Fruit fly (Drosophila melanogaster): ENCODE data around the gene Pli.

DNA sequence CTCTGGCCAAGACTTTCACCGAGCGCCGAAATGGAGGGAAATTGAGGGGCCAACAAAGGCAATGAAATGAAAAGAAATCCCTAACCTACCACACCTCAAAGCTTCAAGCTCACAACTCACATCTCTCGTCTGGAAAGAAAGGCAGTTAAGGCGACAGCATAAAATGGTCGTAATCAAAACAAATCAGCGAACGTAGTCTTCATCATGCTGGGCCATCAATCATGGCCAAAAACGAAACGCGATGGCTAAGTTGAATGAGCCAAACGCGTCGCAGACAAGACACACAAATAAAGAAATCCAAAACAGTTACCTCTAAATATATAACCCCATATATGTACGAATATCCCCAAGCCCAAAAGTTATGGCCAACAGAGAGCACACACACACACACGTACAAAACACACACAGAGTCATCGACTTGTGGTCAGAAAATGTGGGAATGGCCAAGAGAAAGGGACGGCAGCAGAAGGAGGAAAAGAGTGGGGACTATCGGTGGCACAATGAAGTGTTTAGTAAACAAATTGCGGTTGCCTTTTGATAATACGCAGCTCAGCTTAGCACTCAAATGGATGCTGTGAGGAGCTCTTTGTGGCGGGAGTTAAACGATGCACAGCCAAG, 21.3 kb upstream of the Pli start:
- TF ChIP-seq psq (optimal IDR thresholded peaks at IDR 0.05) (no peak), CG8478 (optimal IDR thresholded peaks at IDR 0.05) (no peak), usp (GFP tag; optimal IDR thresholded peaks at IDR 0.05) (no peak), Dll (optimal IDR thresholded peaks at IDR 0.05) (no peak), pan (optimal IDR thresholded peaks at IDR 0.05) (no peak)

Measured in whole organism.